Worm (Caenorhabditis elegans) whole organism, L4/young adult: ENCODE measurements around the gene znf-706.

ENCODE experiments used
- dao-5 ChIP-seq: sonication (generic microtip); optimal IDR thresholded peaks from 2 replicates; lab custom pipeline; 2016; ENCODE audit warnings: missing genotype, missing genetic modification characterization, moderate library complexity, missing compliant biosample characterization
- him-1 ChIP-seq: sonication (generic microtip); optimal IDR thresholded peaks from 2 replicates; lab custom pipeline; 2016; ENCODE audit warnings: missing genotype, missing genetic modification reagents, missing genetic modification characterization, missing compliant biosample characterization

- TF ChIP-seq dao-5 (tag; lab: Kevin White, UChicago) = no peak
- no peak for TF ChIP-seq him-1 (tag; lab: Kevin White, UChicago)
Observed at ce11 chrIV:9093932-9094331, 2.1 kb downstream of the znf-706 start, which contains the start of gene lpl-1.
